Fruit fly (Drosophila melanogaster) S2 (cell line): Measurements from ENCODE around the gene Sp212.

Source experiments
- CG8478 ChIP-seq: fragments of >200 bp; optimal IDR thresholded peaks from 2 replicates; lab custom pipeline; 2018
- CTCF ChIP-seq, 2 experiments: fragments of >200 bp; optimal IDR thresholded peaks; 2 replicates each; lab custom pipeline; 2018

Gene Sp212

DNA sequence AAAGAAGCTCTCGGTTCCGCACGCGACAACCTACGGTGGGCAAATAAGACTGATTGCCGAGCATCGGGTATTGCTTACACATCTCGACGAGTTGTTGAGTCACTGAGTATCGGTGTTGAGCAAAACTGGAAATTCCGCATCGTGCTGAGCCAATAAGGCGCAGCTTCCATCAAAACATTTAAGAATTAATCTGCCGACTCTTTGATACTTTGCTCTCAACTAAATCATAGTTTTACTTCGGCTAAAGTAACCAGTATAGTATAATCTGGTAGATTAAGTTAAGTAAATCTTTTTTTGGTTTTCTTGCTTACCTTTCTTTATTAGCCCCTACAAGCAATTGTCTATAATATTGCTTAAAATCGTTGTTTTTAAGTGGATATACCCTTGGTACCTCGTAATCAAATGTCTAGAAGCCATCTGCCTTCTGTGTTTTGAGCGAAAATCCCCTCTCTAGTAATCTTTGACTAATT is at the start of gene Sp212:
TSS of gene Sp212 (minus strand) at position 51 of the 470 bp plus-strand sequence.
- TF ChIP-seq CTCF (optimal IDR thresholded peaks at IDR 0.05; lab: Kevin White, UChicago) (no peak), CG8478 (no peak)

DNA sequence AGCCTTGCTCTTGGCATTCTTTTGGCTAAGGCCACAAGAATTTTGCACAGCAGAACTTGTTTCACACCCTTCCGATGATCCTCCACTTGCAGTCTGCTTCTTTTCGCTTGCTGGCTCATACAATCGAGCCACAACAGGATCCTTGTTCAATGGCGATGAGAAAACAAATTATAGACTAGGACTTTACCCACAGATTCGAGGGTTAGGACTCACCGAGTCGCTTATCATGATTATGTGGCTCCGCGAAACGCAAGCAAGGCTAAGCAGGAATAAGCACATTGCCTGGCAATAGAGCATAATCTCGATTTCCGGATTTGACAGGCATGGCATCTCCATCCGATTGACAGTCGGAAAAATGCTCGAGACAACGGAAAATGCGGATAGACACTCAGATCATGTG is 38.1 kb upstream of the Sp212 start, which contains the start of the genes CG14839 and CG14841:
TSS of gene CG14839 (plus strand) at position 301 of the 400 bp plus-strand sequence.
TSS of gene CG14841 (minus strand) at position 332 of the 400 bp plus-strand sequence.
- no peak for TF ChIP-seq CTCF (optimal IDR thresholded peaks at IDR 0.05; lab: Kevin White, UChicago)
- no peak for TF ChIP-seq CG8478

DNA sequence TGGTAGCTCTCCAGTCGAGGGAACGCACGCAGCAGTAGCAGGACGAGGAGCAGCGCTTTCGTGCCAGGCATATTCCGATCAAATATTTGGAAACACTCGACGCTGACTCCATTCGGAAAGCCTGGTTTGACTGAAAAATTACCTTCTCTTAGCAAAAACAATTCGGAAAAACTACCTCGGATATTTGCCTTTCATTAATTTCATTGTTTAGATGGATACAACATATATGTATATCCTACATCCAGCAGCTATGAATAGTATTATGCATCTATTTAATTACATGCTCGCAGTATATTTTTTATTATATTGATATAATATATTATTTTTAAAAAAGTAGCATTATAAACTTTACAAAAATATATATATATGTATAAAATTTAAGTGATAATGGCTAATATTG is 37.2 kb upstream of the Sp212 start, which contains the start of gene CG14840:
TSS of gene CG14840 (minus strand) at position 101 of the 400 bp plus-strand sequence.
- TF ChIP-seq CTCF (optimal IDR thresholded peaks at IDR 0.05; lab: Kevin White, UChicago), result no peak
- no peak for TF ChIP-seq CG8478

DNA sequence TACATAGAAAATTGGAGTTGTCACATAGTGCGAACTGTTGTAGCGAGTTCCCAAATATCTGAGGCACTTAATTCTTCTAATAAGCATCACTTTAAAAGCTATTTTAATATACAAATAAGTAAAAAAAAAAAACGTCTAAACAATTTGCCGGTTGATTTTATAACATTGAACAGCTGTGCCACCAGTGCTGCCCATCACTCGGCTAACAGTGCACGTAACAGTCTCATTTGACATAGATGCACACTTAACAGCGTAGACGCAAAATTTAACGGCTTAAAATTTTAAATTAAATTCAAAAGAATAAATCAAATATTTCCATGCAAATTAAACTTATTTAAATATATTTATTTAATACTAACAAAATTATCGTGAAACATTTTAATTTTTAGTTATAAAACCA is 35.9 kb upstream of the Sp212 start, which contains the start of gene MetRS-m:
TSS of gene MetRS-m (minus strand) at position 171 of the 400 bp plus-strand sequence.
- TF ChIP-seq CG8478, result no peak
- TF ChIP-seq CTCF (optimal IDR thresholded peaks at IDR 0.05; lab: Kevin White, UChicago), result no peak

DNA sequence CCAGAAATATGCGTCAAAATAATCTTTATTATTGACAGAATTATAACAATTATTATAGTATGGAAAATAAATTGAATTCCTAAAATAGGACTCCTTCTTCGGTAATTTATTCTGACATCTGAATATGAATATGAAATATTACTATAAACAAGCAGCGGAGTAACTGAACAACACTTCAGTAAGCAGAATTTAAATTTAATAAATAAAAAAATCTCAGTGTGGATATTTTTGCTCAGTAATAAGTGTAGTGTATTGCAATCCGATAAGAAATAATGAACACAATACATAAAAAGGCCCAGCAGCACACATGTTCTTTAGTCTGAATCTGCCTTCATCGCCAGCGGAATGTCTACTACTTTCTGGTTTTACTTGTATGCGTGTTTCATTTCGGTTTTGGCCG is 31.9 kb upstream of the Sp212 start, which contains the start of gene CG43179:
TSS of gene CG43179 (plus strand) at position 301 of the 400 bp plus-strand sequence.
- TF ChIP-seq CG8478 (no peak), CTCF (optimal IDR thresholded peaks at IDR 0.05; lab: Kevin White, UChicago) (no peak)

DNA sequence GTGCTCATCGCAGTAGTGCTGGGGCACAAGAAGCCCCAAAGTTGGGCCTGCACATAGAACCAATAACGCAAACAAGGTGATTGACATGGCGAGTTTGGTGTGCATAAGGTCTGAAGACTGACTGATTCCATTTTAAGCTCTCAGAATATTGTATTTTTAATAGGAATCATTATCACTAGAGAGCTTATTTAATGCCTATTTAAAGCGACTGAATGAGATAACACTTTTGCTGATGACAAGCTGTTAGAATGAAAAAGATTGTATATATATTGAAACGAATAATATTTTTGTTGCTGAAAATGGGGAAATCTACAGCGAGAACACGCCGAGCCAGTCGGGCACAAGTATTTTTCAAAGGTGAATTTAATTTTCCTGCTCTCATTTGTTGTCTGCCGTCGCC is 21.4 kb upstream of the Sp212 start, which contains the start of gene CG9616:
TSS of gene CG9616 (minus strand) at position 101 of the 400 bp plus-strand sequence.
- no peak for TF ChIP-seq CTCF (optimal IDR thresholded peaks at IDR 0.05; lab: Kevin White, UChicago)
- TF ChIP-seq CG8478, result no peak

DNA sequence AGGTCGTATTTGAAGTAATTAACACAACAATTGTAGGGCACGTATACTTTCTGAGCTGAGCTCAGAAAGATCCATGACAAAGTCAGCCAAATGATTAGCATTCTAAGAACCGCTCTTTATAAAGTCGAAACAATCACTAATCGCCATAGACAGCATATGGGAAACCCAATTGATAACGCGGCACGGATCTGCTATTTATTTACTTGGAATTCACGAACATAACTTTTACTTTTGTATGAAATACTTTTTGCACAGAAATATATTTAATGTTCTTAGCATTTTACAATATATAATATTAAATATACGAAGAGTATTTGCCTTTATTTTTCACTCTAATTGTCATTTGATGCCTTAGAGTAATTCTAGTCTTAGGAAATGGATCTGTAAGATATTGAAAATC is 20.6 kb upstream of the Sp212 start, which contains the start of gene CG43291:
TSS of gene CG43291 (minus strand) at position 101 of the 400 bp plus-strand sequence.
- no peak for TF ChIP-seq CG8478
- TF ChIP-seq CTCF (optimal IDR thresholded peaks at IDR 0.05; lab: Kevin White, UChicago), result no peak

DNA sequence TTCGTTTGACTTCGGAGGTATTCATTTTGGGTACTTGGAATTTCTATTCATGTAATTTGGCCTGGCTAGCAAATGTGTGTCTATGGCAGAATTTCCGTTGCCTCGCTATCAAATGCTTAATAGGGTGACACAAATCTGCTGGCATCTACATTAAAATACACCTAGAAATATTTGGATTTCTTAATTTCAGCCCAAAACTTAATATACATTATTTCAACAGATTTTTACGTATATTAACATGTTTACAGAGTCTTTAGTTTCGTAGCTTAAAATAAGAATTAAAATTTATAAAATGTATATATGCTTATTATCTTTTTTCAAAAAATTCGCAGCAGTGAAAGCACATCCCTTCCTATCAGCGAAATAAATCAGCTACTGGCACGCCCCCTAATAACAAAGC is 5.1 kb upstream of the Sp212 start, which contains the start of gene CG9624:
TSS of gene CG9624 (minus strand) at position 101 of the 400 bp plus-strand sequence.
- no peak for TF ChIP-seq CG8478
- no peak for TF ChIP-seq CTCF (optimal IDR thresholded peaks at IDR 0.05; lab: Kevin White, UChicago)

DNA sequence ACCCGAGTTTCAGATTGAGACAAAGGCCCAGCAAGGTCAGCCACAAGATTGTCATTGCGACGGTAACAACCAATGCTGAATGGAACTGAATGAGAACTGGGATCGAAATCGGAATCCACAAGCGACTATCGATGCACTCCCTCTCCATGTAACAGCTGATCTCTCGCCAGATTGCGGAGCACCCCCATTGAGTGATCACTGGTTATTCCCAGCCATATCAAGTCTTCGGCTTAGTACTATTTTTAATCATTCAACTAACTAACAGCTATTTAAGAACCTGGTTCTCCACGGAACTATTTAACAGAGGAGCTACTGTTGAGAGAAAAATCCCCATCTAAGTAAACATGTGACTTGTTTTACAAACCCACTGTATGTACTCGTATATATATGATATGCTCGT is 2.7 kb upstream of the Sp212 start, which contains the start of gene CG9631:
TSS of gene CG9631 (minus strand) at position 101 of the 400 bp plus-strand sequence.
- TF ChIP-seq CG8478 (no peak), CTCF (optimal IDR thresholded peaks at IDR 0.05; lab: Kevin White, UChicago) (no peak)

DNA sequence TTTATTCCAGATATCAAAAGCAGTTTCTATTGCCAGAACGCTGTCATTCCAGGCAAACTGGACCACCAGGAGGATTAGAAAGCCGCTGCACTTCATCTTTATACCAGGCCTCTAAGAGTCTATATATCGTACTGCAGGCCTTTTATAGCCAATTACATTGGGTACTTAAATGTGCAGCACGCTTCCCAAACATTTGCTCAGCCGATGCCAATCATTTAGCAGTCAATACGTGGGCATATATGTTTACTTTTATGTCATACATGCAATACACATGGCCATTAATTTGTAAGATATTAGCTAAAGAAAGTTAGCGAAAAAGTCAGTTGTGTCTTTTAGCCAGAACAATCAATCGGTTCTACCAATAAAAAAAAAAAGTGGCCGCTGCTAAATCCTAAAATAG is 2.5 kb downstream of the Sp212 start, which contains the start of gene CG33109:
TSS of gene CG33109 (minus strand) at position 101 of the 400 bp plus-strand sequence.
- no peak for TF ChIP-seq CTCF (optimal IDR thresholded peaks at IDR 0.05; lab: Kevin White, UChicago)
- no peak for TF ChIP-seq CG8478

DNA sequence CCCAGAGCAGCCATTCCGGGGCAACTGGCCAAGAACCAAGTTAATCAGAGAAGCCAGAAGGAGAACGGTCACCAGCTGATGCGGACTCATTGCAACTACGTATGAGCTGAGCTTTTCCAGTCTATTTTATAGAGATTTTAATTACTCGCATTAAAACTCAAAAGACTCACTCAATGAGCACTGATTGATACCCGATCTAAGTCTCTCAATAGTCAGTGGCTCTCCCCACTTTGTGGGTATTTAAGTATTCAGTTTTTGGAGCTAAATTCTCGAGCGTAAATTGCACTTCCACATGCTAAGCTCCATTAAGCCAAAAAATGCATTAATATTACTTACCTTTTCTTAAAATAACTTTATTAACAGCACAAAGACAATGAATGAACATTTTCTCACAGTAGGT is 3.9 kb downstream of the Sp212 start, which contains the start of gene CG31326:
TSS of gene CG31326 (minus strand) at position 101 of the 400 bp plus-strand sequence.
- TF ChIP-seq CTCF (optimal IDR thresholded peaks at IDR 0.05; lab: Kevin White, UChicago) (no peak), CG8478 (no peak)

DNA sequence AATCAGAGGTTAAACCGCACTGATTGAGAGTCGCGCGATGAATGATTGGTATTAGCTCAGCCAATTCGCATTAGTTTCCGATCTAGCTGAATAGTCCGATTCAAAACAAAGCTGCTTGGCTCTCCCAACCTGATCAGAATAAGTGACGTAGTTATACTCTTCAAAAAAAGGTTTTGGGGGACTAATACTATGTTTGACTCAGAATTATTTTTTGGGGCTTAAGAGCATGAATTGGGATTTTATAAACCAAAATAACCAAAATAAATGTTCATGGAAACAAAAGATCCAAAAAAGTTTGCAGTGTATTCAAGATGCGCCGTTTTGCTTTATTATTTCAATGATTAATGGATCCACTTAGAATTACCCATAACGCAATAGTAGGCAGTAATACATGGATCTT is 6.1 kb downstream of the Sp212 start, which contains the start of gene CG9649:
TSS of gene CG9649 (minus strand) at position 44 of the 400 bp plus-strand sequence.
- TF ChIP-seq CG8478 (no peak), CTCF (optimal IDR thresholded peaks at IDR 0.05; lab: Kevin White, UChicago) (no peak)

DNA sequence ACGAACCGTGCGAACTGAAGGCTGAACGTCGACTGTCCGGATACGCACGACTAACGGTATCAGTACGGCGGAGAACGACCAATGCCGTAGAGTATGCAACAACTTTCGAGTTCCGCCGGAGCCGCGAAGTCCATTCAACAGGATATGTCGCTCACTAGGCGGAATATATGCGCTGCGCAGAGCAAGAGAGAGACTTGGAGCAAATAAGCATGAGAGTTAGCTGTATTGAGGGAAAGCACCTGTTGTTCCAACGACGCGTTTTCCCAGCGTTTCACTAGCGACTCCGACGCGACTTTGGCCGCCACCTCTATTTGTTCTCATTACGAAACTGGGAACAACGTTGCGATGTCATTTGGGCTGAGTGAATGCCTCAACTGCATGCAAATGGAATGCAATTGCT is 9.2 kb downstream of the Sp212 start, which contains the start of gene Dop1R1:
TSS of gene Dop1R1 (minus strand) at position 35 of the 400 bp plus-strand sequence.
- no peak for TF ChIP-seq CTCF (optimal IDR thresholded peaks at IDR 0.05; lab: Kevin White, UChicago)
- no peak for TF ChIP-seq CG8478
